Worm (Caenorhabditis elegans) whole organism, late embryonic: ENCODE data around the gene twk-5.

Experiments used
- C08G9.2 ChIP-seq: sonication (generic microtip); optimal IDR thresholded peaks from 2 replicates; lab custom pipeline; 2016; ENCODE audit warnings: mild to moderate bottlenecking, missing genetic modification characterization, moderate library complexity, missing compliant biosample characterization
- C38D4.7 ChIP-seq: fragments of 200-800 bp; sonication (Bioruptor generic); optimal IDR thresholded peaks from 2 replicates; lab custom pipeline; 2018; ENCODE audit warnings: mild to moderate bottlenecking, missing genetic modification characterization, moderate library complexity, missing compliant biosample characterization
- F13H6.1 ChIP-seq: sonication (generic microtip); optimal IDR thresholded peaks from 2 replicates; lab custom pipeline; 2016; ENCODE audit warnings: missing genetic modification characterization, missing compliant biosample characterization
- K02D7.2 ChIP-seq: sonication (generic microtip); optimal IDR thresholded peaks from 2 replicates; lab custom pipeline; 2017; ENCODE audit warnings: mild to moderate bottlenecking, missing genetic modification characterization, missing compliant biosample characterization
- K09A11.1 ChIP-seq: sonication (generic microtip); optimal IDR thresholded peaks from 2 replicates; lab custom pipeline; 2017; ENCODE audit warnings: antibody characterized with exemption, mild to moderate bottlenecking, missing genetic modification characterization, missing compliant biosample characterization; ENCODE audit not compliant: insufficient read depth
- T23F11.4 ChIP-seq: fragments of 200-800 bp; sonication (Bioruptor generic); optimal IDR thresholded peaks from 2 replicates; lab custom pipeline; 2018; ENCODE audit warnings: mild to moderate bottlenecking, missing genetic modification characterization, missing compliant biosample characterization
- ceh-18 ChIP-seq: sonication (generic microtip); optimal IDR thresholded peaks from 2 replicates; lab custom pipeline; 2016; ENCODE audit warnings: missing genetic modification characterization, missing compliant biosample characterization
- ceh-30 ChIP-seq: fragments of 150-350 bp; optimal IDR thresholded peaks from 2 replicates; lab custom pipeline; 2014; ENCODE audit warnings: missing biosample characterization, missing genetic modification characterization
- ceh-34 ChIP-seq: sonication (generic microtip); optimal IDR thresholded peaks from 2 replicates; lab custom pipeline; 2016; ENCODE audit warnings: mild to moderate bottlenecking, missing genetic modification characterization, missing compliant biosample characterization
- ceh-48 ChIP-seq: sonication (generic microtip); optimal IDR thresholded peaks from 2 replicates; lab custom pipeline; 2016; ENCODE audit warnings: missing genetic modification characterization, inconsistent platforms, missing compliant biosample characterization
- ceh-9 ChIP-seq: sonication (generic microtip); optimal IDR thresholded peaks from 2 replicates; lab custom pipeline; 2016; ENCODE audit warnings: mild to moderate bottlenecking, missing genetic modification characterization, inconsistent platforms, missing compliant biosample characterization
- che-1 ChIP-seq: sonication (generic microtip); optimal IDR thresholded peaks from 2 replicates; lab custom pipeline; 2016; ENCODE audit warnings: mild to moderate bottlenecking, missing genetic modification characterization, missing compliant biosample characterization
- dve-1 ChIP-seq: sonication (generic microtip); optimal IDR thresholded peaks from 2 replicates; lab custom pipeline; 2017; ENCODE audit warnings: antibody characterized with exemption, mild to moderate bottlenecking, missing genetic modification characterization, missing compliant biosample characterization
- elt-4 ChIP-seq: sonication (generic microtip); optimal IDR thresholded peaks from 2 replicates; lab custom pipeline; 2016; ENCODE audit warnings: missing genetic modification characterization, missing compliant biosample characterization
- eyg-1 ChIP-seq: sonication (generic microtip); optimal IDR thresholded peaks from 2 replicates; lab custom pipeline; 2016; ENCODE audit warnings: missing genotype, missing genetic modification characterization, missing compliant biosample characterization
- fax-1 ChIP-seq: sonication (generic microtip); optimal IDR thresholded peaks from 2 replicates; lab custom pipeline; 2016; ENCODE audit warnings: missing genotype, missing genetic modification characterization, missing compliant biosample characterization
- fkh-10 ChIP-seq: fragments of 150-350 bp; optimal IDR thresholded peaks from 2 replicates; lab custom pipeline; 2014; ENCODE audit warnings: missing biosample characterization, missing genetic modification reagents, missing genetic modification characterization
- fkh-6 ChIP-seq: sonication (generic microtip); optimal IDR thresholded peaks from 2 replicates; lab custom pipeline; 2016; ENCODE audit warnings: missing genetic modification characterization, missing compliant biosample characterization
- gmeb-2 ChIP-seq: sonication (generic microtip); optimal IDR thresholded peaks from 2 replicates; lab custom pipeline; 2016; ENCODE audit warnings: missing genetic modification characterization, inconsistent platforms, missing compliant biosample characterization
- hlh-13 ChIP-seq: fragments of 200-800 bp; sonication (Bioruptor generic); optimal IDR thresholded peaks from 2 replicates; lab custom pipeline; 2018; ENCODE audit warnings: mild to moderate bottlenecking, missing genetic modification characterization, missing compliant biosample characterization
- hlh-15 ChIP-seq: sonication (generic microtip); optimal IDR thresholded peaks from 2 replicates; lab custom pipeline; 2016; ENCODE audit warnings: missing genetic modification characterization, missing compliant biosample characterization
- hlh-6 ChIP-seq: sonication (generic microtip); optimal IDR thresholded peaks from 2 replicates; lab custom pipeline; 2016; ENCODE audit warnings: missing genotype, missing genetic modification characterization, missing compliant biosample characterization
- madf-2 ChIP-seq: sonication (generic microtip); optimal IDR thresholded peaks from 2 replicates; lab custom pipeline; 2017; ENCODE audit warnings: missing genetic modification characterization, missing compliant biosample characterization
- mec-3 ChIP-seq: sonication (generic microtip); optimal IDR thresholded peaks from 2 replicates; lab custom pipeline; 2016; ENCODE audit warnings: borderline replicate concordance, missing genetic modification characterization, missing compliant biosample characterization
- nfya-1 ChIP-seq: sonication (generic microtip); optimal IDR thresholded peaks from 2 replicates; lab custom pipeline; 2017; ENCODE audit warnings: missing genetic modification characterization, mild to moderate bottlenecking, missing compliant biosample characterization, antibody characterized with exemption, moderate library complexity
- nhr-232 ChIP-seq: sonication (generic microtip); optimal IDR thresholded peaks from 2 replicates; lab custom pipeline; 2016; ENCODE audit warnings: missing genetic modification characterization, missing compliant biosample characterization
- npax-4 ChIP-seq: sonication (generic microtip); optimal IDR thresholded peaks from 2 replicates; lab custom pipeline; 2016; ENCODE audit warnings: missing genetic modification characterization, missing compliant biosample characterization
- odd-2 ChIP-seq: sonication (generic microtip); optimal IDR thresholded peaks from 2 replicates; lab custom pipeline; 2017; ENCODE audit warnings: antibody characterized with exemption, mild to moderate bottlenecking, missing genetic modification characterization, missing compliant biosample characterization
- pat-9 ChIP-seq: fragments of 200-800 bp; sonication (Bioruptor generic); optimal IDR thresholded peaks from 2 replicates; lab custom pipeline; 2018; ENCODE audit warnings: mild to moderate bottlenecking, missing genetic modification characterization, moderate library complexity, missing compliant biosample characterization
- pax-1 ChIP-seq: fragments of 150-350 bp; optimal IDR thresholded peaks from 2 replicates; lab custom pipeline; 2014; ENCODE audit warnings: missing biosample characterization, missing genetic modification characterization
- pha-2 ChIP-seq: sonication (generic microtip); optimal IDR thresholded peaks from 2 replicates; lab custom pipeline; 2017; ENCODE audit warnings: mild to moderate bottlenecking, missing genetic modification characterization, missing compliant biosample characterization
- pqm-1 ChIP-seq: sonication (generic microtip); optimal IDR thresholded peaks from 2 replicates; lab custom pipeline; 2016; ENCODE audit warnings: missing genetic modification characterization, missing compliant biosample characterization
- pros-1 ChIP-seq: fragments of 150-350 bp; optimal IDR thresholded peaks from 2 replicates; lab custom pipeline; 2014; ENCODE audit warnings: missing biosample characterization, missing genetic modification reagents, missing genetic modification characterization
- ref-2 ChIP-seq: sonication (generic microtip); optimal IDR thresholded peaks from 2 replicates; lab custom pipeline; 2016; ENCODE audit warnings: missing genetic modification characterization, missing compliant biosample characterization
- rnt-1 ChIP-seq: sonication (generic microtip); optimal IDR thresholded peaks from 2 replicates; lab custom pipeline; 2016; ENCODE audit warnings: missing genetic modification characterization, missing compliant biosample characterization
- sox-2 ChIP-seq: fragments of 200-800 bp; sonication (Bioruptor generic); IDR thresholded peaks from 2 replicates; pipeline ENCODE4 v1.3.6; 2022; ENCODE audit warnings: missing genetic modification reagents, missing genetic modification characterization, missing compliant biosample characterization
- sox-4 ChIP-seq: sonication (generic microtip); optimal IDR thresholded peaks from 2 replicates; lab custom pipeline; 2017; ENCODE audit warnings: mild to moderate bottlenecking, missing genetic modification characterization, inconsistent platforms, missing compliant biosample characterization
- syd-9 ChIP-seq: sonication (generic microtip); optimal IDR thresholded peaks from 2 replicates; lab custom pipeline; 2016; ENCODE audit warnings: mild to moderate bottlenecking, missing genetic modification characterization, moderate library complexity, missing compliant biosample characterization
- tbx-7 ChIP-seq: sonication (generic microtip); optimal IDR thresholded peaks from 2 replicates; lab custom pipeline; 2016; ENCODE audit warnings: missing genotype, missing genetic modification characterization, missing compliant biosample characterization
- unc-42 ChIP-seq: sonication (generic microtip); optimal IDR thresholded peaks from 2 replicates; lab custom pipeline; 2016; ENCODE audit warnings: missing genotype, missing genetic modification characterization, missing compliant biosample characterization
- zip-5 ChIP-seq: sonication (generic microtip); optimal IDR thresholded peaks from 2 replicates; lab custom pipeline; 2016; ENCODE audit warnings: missing genetic modification characterization, missing compliant biosample characterization
- ztf-16 ChIP-seq: sonication (generic microtip); optimal IDR thresholded peaks from 2 replicates; lab custom pipeline; 2017; ENCODE audit warnings: missing genetic modification characterization, missing compliant biosample characterization

twk-5 gene

ce11 chrII:11484600-11484999 lies 500 bp downstream of the twk-5 start (continued):
- TF ChIP-seq odd-2: peak; percentile 80
- TF ChIP-seq unc-42 (tag; lab: Kevin White, UChicago): peak; percentile 70
- peak; percentile 88 for TF ChIP-seq dve-1 (tag; lab: Kevin White, UChicago)
- peak; percentile 95 for TF ChIP-seq madf-2
- TF ChIP-seq hlh-6 (tag; lab: Kevin White, UChicago): peak; percentile 96
- TF ChIP-seq pros-1 (tag; lab: Kevin White, UChicago): no peak
- TF ChIP-seq tbx-7 (tag; lab: Kevin White, UChicago): peak; percentile 35
- TF ChIP-seq elt-4 (tag; lab: Kevin White, UChicago): peak; percentile 53
- peak; percentile 95 for TF ChIP-seq eyg-1 (tag; lab: Kevin White, UChicago)
- peak; percentile 94 for TF ChIP-seq pha-2 (tag; lab: Kevin White, UChicago)
- TF ChIP-seq pax-1 (tag; lab: Kevin White, UChicago): no peak
- TF ChIP-seq pat-9: peak; percentile 97
- peak; percentile 96 for TF ChIP-seq ref-2
- TF ChIP-seq zip-5 (tag; lab: Kevin White, UChicago): peak; percentile 84
- peak; percentile 94 for TF ChIP-seq ceh-48
- TF ChIP-seq nhr-232 (tag; lab: Kevin White, UChicago): peak; percentile 94
- peak; percentile 37 for TF ChIP-seq rnt-1 (tag; lab: Kevin White, UChicago)
- peak; percentile 96 for TF ChIP-seq hlh-15 (tag; lab: Kevin White, UChicago)
- peak; percentile 95 for TF ChIP-seq F13H6.1
- peak; percentile 83 for TF ChIP-seq pqm-1
- TF ChIP-seq T23F11.4 (GFP tag; lab: Kevin White, UChicago): peak; percentile 94
- peak; percentile 84 for TF ChIP-seq K09A11.1 (tag; lab: Kevin White, UChicago)
- peak; percentile 96 for TF ChIP-seq ceh-34 (tag; lab: Kevin White, UChicago)

DNA sequence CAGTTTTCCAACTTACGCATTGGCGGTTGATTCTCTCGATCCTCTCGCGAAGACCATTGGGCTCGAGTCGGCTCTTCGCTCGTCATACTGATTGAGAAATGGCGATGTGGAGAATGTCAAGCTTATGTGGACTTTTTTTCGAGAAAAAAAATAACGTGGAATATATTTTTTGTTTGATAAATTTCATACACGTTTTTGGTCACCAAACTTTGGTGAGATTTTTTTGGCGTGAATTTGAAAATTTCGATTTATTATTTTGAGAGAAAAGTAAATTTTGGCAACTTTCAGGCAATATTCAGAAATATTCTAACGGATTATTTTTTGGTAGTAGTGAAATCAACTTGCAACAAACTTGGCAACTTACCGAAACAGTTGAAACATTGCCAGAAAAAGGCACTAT lies 6.0 kb downstream of the twk-5 start, which contains the start of gene W02B12.12:
Gene W02B12.12, minus strand, starts transcription at position 101 of the 400 bp plus-strand sequence.
- TF ChIP-seq fax-1 (tag; lab: Kevin White, UChicago) (no peak), C08G9.2 (tag; lab: Kevin White, UChicago) (no peak), fkh-10 (GFP tag; lab: Kevin White, UChicago) (no peak), pha-2 (tag; lab: Kevin White, UChicago) (no peak), gmeb-2 (no peak), nfya-1 (no peak), che-1 (tag; lab: Kevin White, UChicago) (no peak), ref-2 (no peak), K09A11.1 (tag; lab: Kevin White, UChicago) (no peak), mec-3 (tag; lab: Kevin White, UChicago) (no peak), npax-4 (tag; lab: Kevin White, UChicago) (no peak), F13H6.1 (no peak), ceh-18 (no peak), ceh-48 (no peak), sox-4 (tag; lab: Kevin White, UChicago) (no peak), K02D7.2 (tag; lab: Kevin White, UChicago) (no peak)

- TF ChIP-seq dve-1 (tag; lab: Kevin White, UChicago): no peak
- no peak for TF ChIP-seq C38D4.7
- no peak for TF ChIP-seq fkh-6
- no peak for TF ChIP-seq npax-4 (tag; lab: Kevin White, UChicago)
- no peak for TF ChIP-seq hlh-15 (tag; lab: Kevin White, UChicago)
- no peak for TF ChIP-seq hlh-13 (GFP tag; lab: Kevin White, UChicago)
- no peak for TF ChIP-seq ztf-16 (tag; lab: Kevin White, UChicago)
- no peak for TF ChIP-seq nfya-1
- no peak for TF ChIP-seq elt-4 (tag; lab: Kevin White, UChicago)
- TF ChIP-seq ceh-9 (tag; lab: Kevin White, UChicago): no peak
- no peak for TF ChIP-seq sox-2
- no peak for TF ChIP-seq gmeb-2
- TF ChIP-seq syd-9: no peak
- no peak for TF ChIP-seq ceh-30 (tag; lab: Kevin White, UChicago)
- TF ChIP-seq K02D7.2 (tag; lab: Kevin White, UChicago): no peak
- TF ChIP-seq nhr-232 (tag; lab: Kevin White, UChicago): no peak
- TF ChIP-seq eyg-1 (tag; lab: Kevin White, UChicago): no peak
- no peak for TF ChIP-seq ceh-48
Measured at ce11 chrII:11476410-11476809, 8.7 kb downstream of the twk-5 start, which contains the start of gene W02B12.16. Gene W02B12.16, minus strand, starts transcription at chrII:11476510.
